Fruit fly (Drosophila melanogaster): ENCODE measurements around the gene robo2.

DNA sequence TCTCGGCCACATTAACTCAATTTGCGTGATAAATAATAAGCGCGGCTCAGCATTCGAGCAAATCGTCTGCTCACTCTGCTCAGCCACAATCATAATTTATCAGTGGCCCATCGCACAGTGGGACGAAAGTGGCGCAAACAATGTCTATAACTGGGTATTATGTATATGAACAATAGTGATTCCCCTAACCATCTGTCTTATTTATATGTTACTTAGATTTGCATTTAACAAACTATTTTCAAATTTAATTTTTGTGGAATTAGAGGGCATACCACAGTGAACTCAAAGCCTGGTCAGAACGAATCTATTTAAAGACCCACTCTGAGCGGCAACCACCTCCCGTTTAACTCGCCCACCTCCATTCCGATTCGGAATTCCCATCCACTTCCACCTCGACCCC is 7.5 kb upstream of the robo2 start:
- TF ChIP-seq pdm3 (GFP tag; optimal IDR thresholded peaks at IDR 0.05) (peak; percentile 69), CG8632 (GFP tag; optimal IDR thresholded peaks at IDR 0.05) (peak; percentile 16), Blimp-1 (GFP tag; optimal IDR thresholded peaks at IDR 0.05) (no peak), CG1621 (tag; optimal IDR thresholded peaks at IDR 0.05) (peak; percentile 79), salr (GFP tag; optimal IDR thresholded peaks at IDR 0.05) (peak; percentile 18 to 69), svp (GFP tag) (peak; percentile 74), ss (GFP tag; optimal IDR thresholded peaks at IDR 0.05) (peak; percentile 32 to 44), cyc (GFP tag; optimal IDR thresholded peaks at IDR 0.05) (no peak), CG6792 (GFP tag; optimal IDR thresholded peaks at IDR 0.05) (peak; percentile 20), CG32006 (GFP tag; optimal IDR thresholded peaks at IDR 0.05) (peak; percentile 25), spab (GFP tag; optimal IDR thresholded peaks at IDR 0.05) (peak; percentile 53), CG11294 (GFP tag; IDR thresholded peaks at IDR 0.05) (no peak)
